Fruit fly (Drosophila melanogaster): ENCODE data around the gene CG42747.
A peak's percentile ranks its signal among the peaks of the same experiment; 100 is the strongest.

The CG42747 gene

dm6 chr3L:6494928-6495806 is 94.8 kb downstream of the CG42747 start, which contains the start of the genes Vps8 and sfl:
Gene Vps8 (minus strand): TSS chr3L:6495297.
Gene sfl (plus strand): TSS chr3L:6495680.
- TF ChIP-seq CG18476 (GFP tag; optimal IDR thresholded peaks at IDR 0.05) (peak; percentile 30), h (optimal IDR thresholded peaks at IDR 0.05) (no peak), cato (GFP tag; optimal IDR thresholded peaks at IDR 0.05; ENCODE audit: borderline replicate concordance) (no peak), slbo (GFP tag; IDR thresholded peaks at IDR 0.05) (peak; percentile 58), scrt (GFP tag; optimal IDR thresholded peaks at IDR 0.05) (no peak), CG11696 (GFP tag; IDR thresholded peaks at IDR 0.05) (no peak), sens (GFP tag) (peak; percentile 88), HLH4C (GFP tag; IDR thresholded peaks at IDR 0.05; ENCODE audit: partially characterized antibody) (peak; percentile 90), CG14441 (GFP tag; IDR thresholded peaks at IDR 0.05) (no peak), z (GFP tag; IDR thresholded peaks at IDR 0.05) (no peak), CG34224 (GFP tag; IDR thresholded peaks at IDR 0.05; ENCODE audit: partially characterized antibody) (peak; percentile 81), CG4424 (GFP tag; optimal IDR thresholded peaks at IDR 0.05) (peak; percentile 31), CG33213 (GFP tag; optimal IDR thresholded peaks at IDR 0.05) (peak; percentile 12), TFAM (GFP tag; optimal IDR thresholded peaks at IDR 0.05) (no peak), GATAe (GFP tag; conservative IDR thresholded peaks at IDR 0.05) (no peak), wor (GFP tag; IDR thresholded peaks at IDR 0.05) (no peak), MESR4 (GFP tag; optimal IDR thresholded peaks at IDR 0.05) (peak; percentile 67), CG10565 (GFP tag; optimal IDR thresholded peaks at IDR 0.05) (no peak), grau (tag; optimal IDR thresholded peaks at IDR 0.05) (peak; percentile 33), crol (GFP tag; IDR thresholded peaks at IDR 0.05) (no peak), CG7963 (GFP tag; IDR thresholded peaks at IDR 0.05; ENCODE audit: partially characterized antibody) (peak; percentile 79), Gsc (GFP tag; IDR thresholded peaks at IDR 0.05) (no peak), bbx (GFP tag; IDR thresholded peaks at IDR 0.05; ENCODE audit: partially characterized antibody) (peak; percentile 87), CG33557 (GFP tag; optimal IDR thresholded peaks at IDR 0.05) (peak; percentile 1), Eip74EF (GFP tag; optimal IDR thresholded peaks at IDR 0.05) (no peak), CG5245 (GFP tag; optimal IDR thresholded peaks at IDR 0.05) (no peak), PHDP (tag; optimal IDR thresholded peaks at IDR 0.05) (no peak), CG31441 (GFP tag; IDR thresholded peaks at IDR 0.05) (peak; percentile 47; the same call in 1 of the 2 replicates), CG12104 (GFP tag; optimal IDR thresholded peaks at IDR 0.05) (peak; percentile 43), Spps (tag; optimal IDR thresholded peaks at IDR 0.05) (no peak), Hr51 (GFP tag; optimal IDR thresholded peaks at IDR 0.05) (no peak), CG2202 (tag; optimal IDR thresholded peaks at IDR 0.05) (no peak), pzg (GFP tag; optimal IDR thresholded peaks at IDR 0.05) (peak; percentile 59), CG1603 (tag; optimal IDR thresholded peaks at IDR 0.05) (peak; percentile 18), CG8924 (tag; optimal IDR thresholded peaks at IDR 0.05) (peak; percentile 34), CG18262 (tag; optimal IDR thresholded peaks at IDR 0.05) (peak; percentile 27), tll (GFP tag; optimal IDR thresholded peaks at IDR 0.05) (peak in 1 of 2 experiments; percentile 20), prd (optimal IDR thresholded peaks at IDR 0.05) (no peak), prd (GFP tag; IDR thresholded peaks at IDR 0.05) (no peak), CG32532 (GFP tag; IDR thresholded peaks at IDR 0.05) (peak; percentile 45; the same call in 1 of the 2 replicates), B-H2 (GFP tag; optimal IDR thresholded peaks at IDR 0.05) (no peak), CG5953 (GFP tag; IDR thresholded peaks at IDR 0.05) (no peak), Bteb2 (GFP tag; optimal IDR thresholded peaks at IDR 0.05) (peak; percentile 8), CG11504 (tag; optimal IDR thresholded peaks at IDR 0.05) (peak; percentile 39), zen2 (GFP tag; IDR thresholded peaks at IDR 0.05; ENCODE audit: partially characterized antibody) (peak; percentile 67; the same call in 1 of the 3 replicates), wek (GFP tag; optimal IDR thresholded peaks at IDR 0.05) (no peak), org-1 (GFP tag; optimal IDR thresholded peaks at IDR 0.05) (no peak), Opbp (GFP tag; IDR thresholded peaks at IDR 0.05; ENCODE audit: partially characterized antibody) (peak; percentile 87)
